Worm (Caenorhabditis elegans) whole organism, midembryonic: ENCODE results near the gene Y55F3C.17.

ENCODE experiments used
- T22C8.4 ChIP-seq: fragments of 200-800 bp; sonication (Bioruptor generic); IDR thresholded peaks from 2 replicates; pipeline ENCODE4 v1.3.6; 2022; ENCODE audit warnings: missing genetic modification characterization, missing compliant biosample characterization
- cog-1 ChIP-seq: sonication (generic microtip); optimal IDR thresholded peaks from 2 replicates; lab custom pipeline; 2016; ENCODE audit warnings: missing genetic modification characterization, missing compliant biosample characterization
- flt-1 ChIP-seq: fragments of 200-800 bp; sonication (Bioruptor generic); IDR thresholded peaks from 2 replicates; pipeline ENCODE4 v1.3.6; 2022; ENCODE audit warnings: missing genetic modification characterization, missing compliant biosample characterization
- klf-2 ChIP-seq: fragments of 200-800 bp; sonication (Bioruptor generic); conservative IDR thresholded peaks from 2 replicates; pipeline ENCODE4 v1.3.6; 2022; ENCODE audit warnings: missing genetic modification reagents, missing genetic modification characterization, missing compliant biosample characterization
- med-1 ChIP-seq: sonication (generic microtip); optimal IDR thresholded peaks from 2 replicates; lab custom pipeline; 2017; ENCODE audit warnings: missing genetic modification characterization, mild to moderate bottlenecking, missing compliant biosample characterization, antibody characterized with exemption, missing genetic modification reagents; ENCODE audit not compliant: insufficient read depth
- ref-1 ChIP-seq: fragments of 200-800 bp; sonication (Bioruptor generic); conservative IDR thresholded peaks from 2 replicates; pipeline ENCODE4 v1.3.6; 2022; ENCODE audit warnings: missing genetic modification reagents, missing genetic modification characterization, missing compliant biosample characterization
- tab-1 ChIP-seq: fragments of 200-800 bp; sonication (Bioruptor generic); IDR thresholded peaks from 2 replicates; pipeline ENCODE4 v1.3.6; 2022; ENCODE audit warnings: missing genetic modification characterization, missing compliant biosample characterization
- ztf-23 ChIP-seq: fragments of 200-800 bp; sonication (Bioruptor generic); IDR thresholded peaks from 2 replicates; pipeline ENCODE4 v1.3.6; 2022; ENCODE audit warnings: missing genetic modification reagents, missing genetic modification characterization, missing compliant biosample characterization
- ztf-29 ChIP-seq: fragments of 200-800 bp; sonication (Bioruptor generic); IDR thresholded peaks from 2 replicates; pipeline ENCODE4 v1.3.6; 2022; ENCODE audit warnings: missing genetic modification reagents, missing genetic modification characterization, missing compliant biosample characterization

DNA sequence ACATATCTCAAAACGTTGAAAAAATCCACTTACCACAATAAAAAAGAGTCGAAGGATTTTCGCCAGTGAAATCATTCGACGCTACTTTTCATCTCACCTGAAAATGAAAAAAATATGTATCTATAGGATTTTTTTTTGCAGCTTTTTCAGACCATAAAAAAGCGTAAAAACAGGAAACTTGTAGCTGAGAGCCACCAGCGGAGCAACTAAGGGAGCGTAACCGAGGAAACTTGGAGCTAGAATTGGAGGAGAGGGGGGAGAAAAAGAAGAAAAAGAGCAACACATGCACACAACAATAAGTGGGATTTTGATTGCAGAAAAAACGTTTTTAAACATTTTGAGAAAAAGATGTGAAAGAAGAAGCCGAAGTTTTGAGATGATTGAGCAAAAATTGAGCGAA lies 9.4 kb upstream of the Y55F3C.17 start, which contains the start of gene cutl-26:
- TF ChIP-seq cog-1 = no peak
- TF ChIP-seq T22C8.4 (GFP tag; lab: Robert Waterston, UW) = no peak
- no peak for TF ChIP-seq ztf-23
- TF ChIP-seq flt-1 = no peak
- TF ChIP-seq ztf-29 (GFP tag; lab: Robert Waterston, UW) = no peak
- no peak for TF ChIP-seq med-1
- TF ChIP-seq ref-1 (GFP tag; lab: Robert Waterston, UW) = no peak
- TF ChIP-seq klf-2 (GFP tag; lab: Robert Waterston, UW) = no peak
- TF ChIP-seq tab-1 (GFP tag; lab: Robert Waterston, UW) = no peak
